Worm (Caenorhabditis elegans) whole organism, L2 larva: ENCODE results near the gene sph-1.

Source experiments
- aly-2 ChIP-seq: fragments of 150-350 bp; optimal IDR thresholded peaks from 2 replicates; lab custom pipeline; 2014; ENCODE audit warnings: missing biosample characterization, missing genetic modification characterization
- ama-1 ChIP-seq: fragments of 150-350 bp; optimal IDR thresholded peaks from 2 replicates; lab custom pipeline; 2018; ENCODE audit warnings: inconsistent platforms
- crh-2 ChIP-seq: sonication (generic microtip); optimal IDR thresholded peaks from 2 replicates; lab custom pipeline; 2017; ENCODE audit warnings: missing biosample characterization, missing genetic modification characterization
- egl-27 ChIP-seq: sonication (generic microtip); optimal IDR thresholded peaks from 3 replicates; lab custom pipeline; 2017; ENCODE audit warnings: missing biosample characterization, missing genetic modification reagents, missing genetic modification characterization
- elt-1 ChIP-seq: fragments of 150-350 bp; optimal IDR thresholded peaks from 2 replicates; lab custom pipeline; 2014; ENCODE audit warnings: missing biosample characterization, missing genetic modification characterization
- gmeb-1 ChIP-seq: fragments of 150-350 bp; optimal IDR thresholded peaks from 2 replicates; lab custom pipeline; 2014; ENCODE audit warnings: missing biosample characterization, missing genetic modification characterization
- lin-13 ChIP-seq: fragments of 150-350 bp; optimal IDR thresholded peaks from 2 replicates; lab custom pipeline; 2014; ENCODE audit warnings: missing biosample characterization, missing genetic modification reagents, missing genetic modification characterization
- lin-39 ChIP-seq: fragments of 150-350 bp; optimal IDR thresholded peaks from 2 replicates; lab custom pipeline; 2014; ENCODE audit warnings: missing biosample characterization, missing genetic modification reagents, missing genetic modification characterization
- unc-55 ChIP-seq: fragments of 150-350 bp; sonication (generic microtip); optimal IDR thresholded peaks from 3 replicates; lab custom pipeline; 2014; ENCODE audit warnings: missing biosample characterization, missing genetic modification reagents, missing genetic modification characterization
- unc-62 ChIP-seq: fragments of 150-350 bp; optimal IDR thresholded peaks from 2 replicates; lab custom pipeline; 2014; ENCODE audit warnings: missing biosample characterization, missing genetic modification reagents, missing genetic modification characterization

ce11 chrIV:8133536-8133935, at the start of gene sph-1:
- TF ChIP-seq unc-55 (GFP tag; lab: Kevin White, UChicago) (no peak), gmeb-1 (tag; lab: Kevin White, UChicago) (peak; percentile 36), ama-1 (lab: Kevin White, UChicago) (no peak), crh-2 (tag; lab: Kevin White, UChicago) (peak; percentile 61), elt-1 (no peak), lin-13 (GFP tag; lab: Kevin White, UChicago) (peak; percentile 14), unc-62 (GFP tag; lab: Kevin White, UChicago) (no peak), egl-27 (tag; lab: Kevin White, UChicago) (no peak), aly-2 (tag; lab: Kevin White, UChicago) (no peak), lin-39 (tag; lab: Kevin White, UChicago) (no peak)
